Fruit fly (Drosophila melanogaster): Measurements from ENCODE around the gene Mkp.

Mkp gene

DNA sequence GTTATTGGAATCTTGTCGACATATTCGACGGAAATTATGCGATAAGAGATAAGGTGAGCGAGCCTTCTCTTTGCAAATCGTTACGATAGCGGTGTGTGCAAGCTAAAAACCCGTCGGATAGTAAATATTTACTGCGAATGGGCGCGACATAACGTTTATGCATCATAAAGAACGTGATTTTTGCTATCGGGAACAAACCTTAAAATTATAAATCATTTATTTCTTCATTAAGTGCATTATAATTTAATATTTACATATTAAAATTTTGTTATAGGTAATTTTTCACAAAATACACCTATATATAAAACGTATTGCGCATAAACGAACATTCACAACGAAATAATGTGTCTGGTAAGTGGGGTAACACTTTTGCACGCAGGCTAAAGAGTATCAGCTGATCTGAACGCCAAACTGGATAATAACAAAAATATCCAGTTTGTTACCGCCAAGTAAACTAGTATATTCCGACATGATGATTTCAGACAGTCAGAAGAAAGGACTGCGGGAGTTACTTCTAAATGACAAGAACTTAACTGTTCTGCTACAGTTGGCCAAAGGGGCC, 21.5 kb upstream of the Mkp start, which contains the start of the genes Gk1 and CG13876:
Gene Gk1 (minus strand): TSS at position 122 of the 562 bp plus-strand sequence.
Gene CG13876 (plus strand): TSS at position 412 of the 562 bp plus-strand sequence.
- TF ChIP-seq shn (GFP tag; optimal IDR thresholded peaks at IDR 0.05) (no peak), corto (GFP tag; optimal IDR thresholded peaks at IDR 0.05) (peak; percentile 94), exex (tag; optimal IDR thresholded peaks at IDR 0.05) (peak; percentile 91), lov (optimal IDR thresholded peaks at IDR 0.05) (no peak), lov (GFP tag; IDR thresholded peaks at IDR 0.05) (peak; percentile 91), CG1529 (GFP tag; optimal IDR thresholded peaks at IDR 0.05) (no peak), H2.0 (GFP tag; IDR thresholded peaks at IDR 0.05) (peak; percentile 93), Fer3 (tag; optimal IDR thresholded peaks at IDR 0.05) (peak; percentile 97), CG8944 (GFP tag; optimal IDR thresholded peaks at IDR 0.05) (peak; percentile 17), Pdp1 (GFP tag; optimal IDR thresholded peaks at IDR 0.05) (peak; percentile 48 to 81), bowl (GFP tag; IDR thresholded peaks at IDR 0.05) (peak; percentile 85), stwl (tag; optimal IDR thresholded peaks at IDR 0.05) (peak; percentile 74), eve (GFP tag; optimal IDR thresholded peaks at IDR 0.05) (no peak), odd (GFP tag; optimal IDR thresholded peaks at IDR 0.05) (peak; percentile 93), CG8281 (tag; optimal IDR thresholded peaks at IDR 0.05) (peak; percentile 85), vnd (GFP tag; IDR thresholded peaks at IDR 0.05; ENCODE audit: partially characterized antibody) (no peak), BtbVII (GFP tag; optimal IDR thresholded peaks at IDR 0.05) (peak; percentile 97), NFAT (GFP tag; IDR thresholded peaks at IDR 0.05) (peak; percentile 79), danr (GFP tag; IDR thresholded peaks at IDR 0.05) (peak; percentile 60; the same call in 1 of the 2 replicates), fd96Cb (tag; optimal IDR thresholded peaks at IDR 0.05) (peak; percentile 92), CG31441 (GFP tag; IDR thresholded peaks at IDR 0.05) (no peak; the same call in 1 of the 2 replicates), chn (GFP tag; optimal IDR thresholded peaks at IDR 0.05) (peak; percentile 69), CG1233 (GFP tag; optimal IDR thresholded peaks at IDR 0.05) (peak; percentile 94), dmrt99B (tag; optimal IDR thresholded peaks at IDR 0.05) (peak; percentile 96), ftz-f1 (GFP tag; optimal IDR thresholded peaks at IDR 0.05) (no peak), CG4282 (GFP tag; optimal IDR thresholded peaks at IDR 0.05) (no peak), CG6813 (GFP tag; optimal IDR thresholded peaks at IDR 0.05) (peak; percentile 95), CG18262 (tag; optimal IDR thresholded peaks at IDR 0.05) (peak; percentile 97), CG11398 (GFP tag; optimal IDR thresholded peaks at IDR 0.05) (no peak), CG17612 (GFP tag; IDR thresholded peaks at IDR 0.05) (peak; percentile 87), GATAe (GFP tag; conservative IDR thresholded peaks at IDR 0.05) (peak; percentile 74), twi (tag; optimal IDR thresholded peaks at IDR 0.05) (peak; percentile 88), CG6791 (GFP tag; IDR thresholded peaks at IDR 0.05; ENCODE audit: partially characterized antibody) (no peak), CG11723 (GFP tag; optimal IDR thresholded peaks at IDR 0.05) (no peak), Meics (GFP tag; optimal IDR thresholded peaks at IDR 0.05) (peak; percentile 97), CG13775 (GFP tag; optimal IDR thresholded peaks at IDR 0.05) (peak; percentile 93), gcm (GFP tag; optimal IDR thresholded peaks at IDR 0.05) (peak; percentile 96), unpg (GFP tag; optimal IDR thresholded peaks at IDR 0.05) (peak; percentile 98), CG11560 (tag; IDR thresholded peaks at IDR 0.05) (peak; percentile 60; the same call in 1 of the 3 replicates), CG10274 (GFP tag; optimal IDR thresholded peaks at IDR 0.05) (peak; percentile 79), chif (GFP tag; optimal IDR thresholded peaks at IDR 0.05) (peak in 1 of 2 experiments; percentile 44), CG7963 (GFP tag; IDR thresholded peaks at IDR 0.05; ENCODE audit: partially characterized antibody) (no peak), mirr (GFP tag; optimal IDR thresholded peaks at IDR 0.05) (peak; percentile 96), MTF-1 (GFP tag; optimal IDR thresholded peaks at IDR 0.05; ENCODE audit: borderline replicate concordance) (no peak), tap (tag; optimal IDR thresholded peaks at IDR 0.05) (peak; percentile 97), dmrt11E (tag; optimal IDR thresholded peaks at IDR 0.05) (peak; percentile 96), emc (GFP tag; optimal IDR thresholded peaks at IDR 0.05) (peak; percentile 19), Deaf1 (tag; optimal IDR thresholded peaks at IDR 0.05) (peak; percentile 85), Scr (GFP tag; IDR thresholded peaks at IDR 0.05; ENCODE audit: partially characterized antibody) (no peak)

Data from whole organism, embryonic.